Fruit fly (Drosophila melanogaster) whole organism, adult: ENCODE measurements around the gene Dhc1.

Experiments
- CG14711 ChIP-seq: fragments of 200-800 bp; sonication (Bioruptor generic); optimal IDR thresholded peaks from 2 replicates; lab custom pipeline; 2018; ENCODE audit warnings: missing biosample characterization, mild to moderate bottlenecking, missing genetic modification characterization, moderate library complexity
- CG1620 ChIP-seq: fragments of 200-800 bp; sonication (Bioruptor generic); optimal IDR thresholded peaks from 2 replicates; lab custom pipeline; 2016; ENCODE audit warnings: missing biosample characterization, missing genetic modification characterization
- CG33017 ChIP-seq: fragments of 200-800 bp; sonication (Bioruptor generic); optimal IDR thresholded peaks from 2 replicates; lab custom pipeline; 2018; ENCODE audit warnings: missing biosample characterization, mild to moderate bottlenecking, missing genetic modification characterization, moderate library complexity
- CG5204 ChIP-seq: fragments of 200-800 bp; sonication (Bioruptor generic); optimal IDR thresholded peaks from 2 replicates; lab custom pipeline; 2016; ENCODE audit warnings: missing biosample characterization, missing genetic modification characterization
- CG7045 ChIP-seq: fragments of 200-800 bp; sonication (Bioruptor generic); optimal IDR thresholded peaks from 2 replicates; lab custom pipeline; 2017; ENCODE audit warnings: missing biosample characterization, mild to moderate bottlenecking, missing genetic modification characterization
- Hr96 ChIP-seq: fragments of 200-800 bp; sonication (Bioruptor generic); optimal IDR thresholded peaks from 2 replicates; lab custom pipeline; 2016; ENCODE audit warnings: missing biosample characterization, missing genetic modification characterization
- Mnt ChIP-seq: fragments of 200-800 bp; sonication (Bioruptor generic); optimal IDR thresholded peaks from 2 replicates; lab custom pipeline; 2016; ENCODE audit warnings: missing biosample characterization, mild to moderate bottlenecking, missing genetic modification characterization
- bab1 ChIP-seq: fragments of 200-800 bp; sonication (Bioruptor generic); optimal IDR thresholded peaks from 3 replicates; lab custom pipeline; 2019; ENCODE audit warnings: missing biosample characterization, mild to moderate bottlenecking, missing genetic modification characterization, moderate library complexity
- kay ChIP-seq: fragments of 200-800 bp; sonication (Bioruptor generic); peaks from one replicate; lab custom pipeline; 2016; ENCODE audit warnings: missing biosample characterization, missing genetic modification characterization, borderline replicate concordance
- ovo ChIP-seq: fragments of 200-800 bp; sonication (Bioruptor generic); optimal IDR thresholded peaks from 2 replicates; lab custom pipeline; 2016; ENCODE audit warnings: missing biosample characterization, missing genetic modification characterization

- no peak for TF ChIP-seq CG7045 (GFP tag; lab: Kevin White, UChicago)
- no peak for TF ChIP-seq Hr96
- TF ChIP-seq ovo (GFP tag; lab: Kevin White, UChicago), result no peak
- TF ChIP-seq CG33017, result no peak
- no peak for TF ChIP-seq bab1 (GFP tag; lab: Kevin White, UChicago)
- TF ChIP-seq Mnt (GFP tag; lab: Kevin White, UChicago), result no peak
- TF ChIP-seq kay (GFP tag; lab: Kevin White, UChicago), result no peak
- TF ChIP-seq CG5204 (GFP tag; lab: Kevin White, UChicago), result no peak
- no peak for TF ChIP-seq CG14711 (tag; lab: Kevin White, UChicago)
- TF ChIP-seq CG1620 (GFP tag; lab: Kevin White, UChicago), result no peak
Measured at dm6 chr3R:9603022-9603942, 71.2 kb downstream of the Dhc1 start.
